Fruit fly (Drosophila melanogaster) whole organism, pupa: ENCODE results near the gene Dnaaf5.

ENCODE experiments used
- CG10348 ChIP-seq: fragments of 200-800 bp; sonication (Bioruptor generic); IDR thresholded peaks from 2 replicates; pipeline ENCODE4 v1.3.6; 2022; ENCODE audit warnings: missing biosample characterization, missing genetic modification characterization
- CG12605 ChIP-seq: fragments of 200-800 bp; sonication (Bioruptor generic); IDR thresholded peaks from 2 replicates; pipeline ENCODE4 v1.3.6; 2022; ENCODE audit warnings: missing biosample characterization, missing genetic modification characterization
- CG13204 ChIP-seq: fragments of 200-800 bp; sonication (Bioruptor generic); optimal IDR thresholded peaks from 2 replicates; lab custom pipeline; 2018; ENCODE audit warnings: missing biosample characterization, mild to moderate bottlenecking, missing genetic modification characterization, moderate library complexity
- CG14655 ChIP-seq: fragments of 200-800 bp; sonication (Bioruptor generic); optimal IDR thresholded peaks from 3 replicates; lab custom pipeline; 2017; ENCODE audit warnings: mild to moderate bottlenecking, missing biosample characterization, missing genetic modification reagents, missing genetic modification characterization
- CG15710 ChIP-seq: fragments of 200-800 bp; sonication (Bioruptor generic); optimal IDR thresholded peaks from 2 replicates; lab custom pipeline; 2018; ENCODE audit warnings: missing biosample characterization, mild to moderate bottlenecking, missing genetic modification characterization, moderate library complexity
- CG17806 ChIP-seq: fragments of 200-800 bp; sonication (Bioruptor generic); optimal IDR thresholded peaks from 2 replicates; lab custom pipeline; 2018; ENCODE audit warnings: missing biosample characterization, mild to moderate bottlenecking, missing genetic modification characterization, moderate library complexity
- CG32121 ChIP-seq: fragments of 200-800 bp; sonication (Bioruptor generic); IDR thresholded peaks from 2 replicates; pipeline ENCODE4 v1.3.6; 2022; ENCODE audit warnings: missing biosample characterization, missing genetic modification characterization
- CG34367 ChIP-seq: fragments of 200-800 bp; sonication (Bioruptor generic); optimal IDR thresholded peaks from 2 replicates; lab custom pipeline; 2018; ENCODE audit warnings: missing biosample characterization, mild to moderate bottlenecking, missing genetic modification characterization
- CG4496 ChIP-seq: fragments of 200-800 bp; sonication (Bioruptor generic); IDR thresholded peaks from 3 replicates; pipeline ENCODE4 v1.3.6; 2022; ENCODE audit warnings: missing biosample characterization, missing genetic modification characterization
- CG8159 ChIP-seq: fragments of 200-800 bp; sonication (Bioruptor generic); optimal IDR thresholded peaks from 3 replicates; lab custom pipeline; 2018; ENCODE audit warnings: missing biosample characterization, mild to moderate bottlenecking, missing genetic modification characterization, moderate library complexity
- CG8301 ChIP-seq: fragments of 200-800 bp; sonication (Bioruptor generic); optimal IDR thresholded peaks from 2 replicates; lab custom pipeline; 2018; ENCODE audit warnings: missing biosample characterization, mild to moderate bottlenecking, missing genetic modification characterization
- CG9948 ChIP-seq: fragments of 200-800 bp; sonication (Bioruptor generic); optimal IDR thresholded peaks from 2 replicates; lab custom pipeline; 2018; ENCODE audit warnings: missing biosample characterization, mild to moderate bottlenecking, missing genetic modification characterization, moderate library complexity
- D1 ChIP-seq: fragments of 200-800 bp; sonication (Bioruptor generic); optimal IDR thresholded peaks from 2 replicates; lab custom pipeline; 2018; ENCODE audit warnings: missing biosample characterization, mild to moderate bottlenecking, missing genetic modification characterization, moderate library complexity
- EcR ChIP-seq: fragments of 200-800 bp; sonication (Bioruptor generic); optimal IDR thresholded peaks from 3 replicates; lab custom pipeline; 2019; ENCODE audit warnings: missing biosample characterization, missing genetic modification characterization, mild to moderate bottlenecking, moderate library complexity, missing genetic modification reagents
- Ets98B ChIP-seq: fragments of 200-800 bp; sonication (Bioruptor generic); IDR thresholded peaks from 2 replicates; pipeline ENCODE4 v1.3.6; 2022; ENCODE audit warnings: missing biosample characterization, missing genetic modification characterization
- Pif1A ChIP-seq: fragments of 200-800 bp; sonication (Bioruptor generic); optimal IDR thresholded peaks from 3 replicates; lab custom pipeline; 2016; ENCODE audit warnings: missing biosample characterization, missing genetic modification characterization
- Pif1B ChIP-seq: fragments of 200-800 bp; sonication (Bioruptor generic); optimal IDR thresholded peaks from 3 replicates; lab custom pipeline; 2016; ENCODE audit warnings: missing biosample characterization, missing genetic modification characterization
- Snoo ChIP-seq: fragments of 200-800 bp; sonication (Bioruptor generic); optimal IDR thresholded peaks from 3 replicates; lab custom pipeline; 2017; ENCODE audit warnings: missing biosample characterization, mild to moderate bottlenecking, missing genetic modification characterization, inconsistent platforms
- fd96Ca ChIP-seq: fragments of 200-800 bp; sonication (Bioruptor generic); IDR thresholded peaks from 3 replicates; pipeline ENCODE4 v1.3.6; 2022; ENCODE audit warnings: missing biosample characterization, missing genetic modification characterization
- gl ChIP-seq: fragments of 200-800 bp; sonication (Bioruptor generic); optimal IDR thresholded peaks from 2 replicates; lab custom pipeline; 2018; ENCODE audit warnings: missing biosample characterization, mild to moderate bottlenecking, missing genetic modification characterization
- rn ChIP-seq: fragments of 200-800 bp; sonication (Bioruptor generic); IDR thresholded peaks from 2 replicates; pipeline ENCODE4 v1.3.6; 2022; ENCODE audit warnings: missing biosample characterization, missing genetic modification characterization

The Dnaaf5 gene

dm6 chr3R:14387840-14388239, 26.3 kb upstream of the Dnaaf5 start:
- TF ChIP-seq Ets98B (GFP tag; lab: Robert Waterston, UW): peak; percentile 75
- peak; percentile 61 for TF ChIP-seq D1
- peak; percentile 69 for TF ChIP-seq gl (tag; lab: Kevin White, UChicago)
- no peak for TF ChIP-seq CG10348
- TF ChIP-seq rn: peak; percentile 61; the same call in 1 of the 2 replicates
- TF ChIP-seq CG9948: peak; percentile 89
- peak; percentile 87 for TF ChIP-seq CG8301 (tag; lab: Kevin White, UChicago)
- TF ChIP-seq CG4496 (GFP tag; lab: Robert Waterston, UW): peak; percentile 89
- TF ChIP-seq CG17806 (tag; lab: Kevin White, UChicago): peak; percentile 90
- peak; percentile 87 for TF ChIP-seq fd96Ca
- peak; percentile 69 for TF ChIP-seq Pif1B (GFP tag; lab: Kevin White, UChicago)
- peak; percentile 55 for TF ChIP-seq CG13204 (GFP tag; lab: Kevin White, UChicago)
- TF ChIP-seq Snoo (tag; lab: Kevin White, UChicago): peak; percentile 47
- TF ChIP-seq CG8159 (tag; lab: Kevin White, UChicago): peak; percentile 89
- peak; percentile 54 for TF ChIP-seq CG32121 (GFP tag; lab: Robert Waterston, UW)
- TF ChIP-seq CG34367 (tag; lab: Kevin White, UChicago): peak; percentile 85
- peak; percentile 82 for TF ChIP-seq CG12605 (GFP tag; lab: Robert Waterston, UW)
- peak; percentile 93 for TF ChIP-seq CG14655 (GFP tag; lab: Kevin White, UChicago)
- TF ChIP-seq CG15710 (tag; lab: Kevin White, UChicago): peak; percentile 84
- TF ChIP-seq EcR (GFP tag; lab: Kevin White, UChicago): no peak
- peak; percentile 76 for TF ChIP-seq Pif1A (GFP tag; lab: Kevin White, UChicago)

- TF ChIP-seq CG12605 (GFP tag; lab: Robert Waterston, UW) (no peak), CG4496 (GFP tag; lab: Robert Waterston, UW) (no peak), Pif1A (GFP tag; lab: Kevin White, UChicago) (peak; percentile 48), CG8301 (tag; lab: Kevin White, UChicago) (peak; percentile 21), CG15710 (tag; lab: Kevin White, UChicago) (peak; percentile 50), Snoo (tag; lab: Kevin White, UChicago) (peak; percentile 29), CG8159 (tag; lab: Kevin White, UChicago) (peak; percentile 65), CG17806 (tag; lab: Kevin White, UChicago) (peak; percentile 44), D1 (no peak), CG34367 (tag; lab: Kevin White, UChicago) (peak; percentile 13), gl (tag; lab: Kevin White, UChicago) (no peak), EcR (GFP tag; lab: Kevin White, UChicago) (no peak), Ets98B (GFP tag; lab: Robert Waterston, UW) (no peak), fd96Ca (no peak), CG10348 (no peak), CG13204 (GFP tag; lab: Kevin White, UChicago) (no peak), Pif1B (GFP tag; lab: Kevin White, UChicago) (peak; percentile 23), CG14655 (GFP tag; lab: Kevin White, UChicago) (peak; percentile 67), CG9948 (peak; percentile 49), rn (no peak), CG32121 (GFP tag; lab: Robert Waterston, UW) (no peak)
- TF ChIP-seq, all 21 proteins: peak for 10
These were observed 24.7 kb upstream of the Dnaaf5 start for dm6 chr3R:14386088-14386822.

dm6 chr3R:14384502-14384901, 22.9 kb upstream of the Dnaaf5 start:
- TF ChIP-seq CG12605 (GFP tag; lab: Robert Waterston, UW) (no peak), CG14655 (GFP tag; lab: Kevin White, UChicago) (peak; percentile 51), rn (no peak), Ets98B (GFP tag; lab: Robert Waterston, UW) (no peak), CG8301 (tag; lab: Kevin White, UChicago) (peak; percentile 6), Pif1B (GFP tag; lab: Kevin White, UChicago) (no peak), CG10348 (no peak), Pif1A (GFP tag; lab: Kevin White, UChicago) (no peak), CG13204 (GFP tag; lab: Kevin White, UChicago) (no peak), gl (tag; lab: Kevin White, UChicago) (no peak), EcR (GFP tag; lab: Kevin White, UChicago) (no peak), CG9948 (peak; percentile 30), CG34367 (tag; lab: Kevin White, UChicago) (no peak), Snoo (tag; lab: Kevin White, UChicago) (no peak), CG32121 (GFP tag; lab: Robert Waterston, UW) (no peak), CG8159 (tag; lab: Kevin White, UChicago) (no peak), D1 (no peak), CG15710 (tag; lab: Kevin White, UChicago) (peak; percentile 8), CG17806 (tag; lab: Kevin White, UChicago) (peak; percentile 32)

- peak; percentile 67 for TF ChIP-seq Ets98B (GFP tag; lab: Robert Waterston, UW)
- TF ChIP-seq CG10348: no peak
- peak; percentile 90 for TF ChIP-seq CG8301 (tag; lab: Kevin White, UChicago)
- peak; percentile 41 for TF ChIP-seq Pif1A (GFP tag; lab: Kevin White, UChicago)
- TF ChIP-seq CG32121 (GFP tag; lab: Robert Waterston, UW): peak; percentile 79
- TF ChIP-seq Pif1B (GFP tag; lab: Kevin White, UChicago): peak; percentile 58
- TF ChIP-seq CG17806 (tag; lab: Kevin White, UChicago): peak; percentile 92
- peak; percentile 91 for TF ChIP-seq D1
- no peak for TF ChIP-seq fd96Ca
- TF ChIP-seq CG13204 (GFP tag; lab: Kevin White, UChicago): peak; percentile 46
- peak; percentile 95 for TF ChIP-seq CG9948
- TF ChIP-seq gl (tag; lab: Kevin White, UChicago): peak; percentile 68
- peak; percentile 53 for TF ChIP-seq EcR (GFP tag; lab: Kevin White, UChicago)
- peak; percentile 78 for TF ChIP-seq CG4496 (GFP tag; lab: Robert Waterston, UW)
- peak; percentile 50; the same call in 1 of the 2 replicates for TF ChIP-seq rn
- peak; percentile 92 for TF ChIP-seq CG15710 (tag; lab: Kevin White, UChicago)
- TF ChIP-seq Snoo (tag; lab: Kevin White, UChicago): peak; percentile 83
- peak; percentile 97 for TF ChIP-seq CG8159 (tag; lab: Kevin White, UChicago)
- peak; percentile 92 for TF ChIP-seq CG14655 (GFP tag; lab: Kevin White, UChicago)
- peak; percentile 87 for TF ChIP-seq CG34367 (tag; lab: Kevin White, UChicago)
- TF ChIP-seq CG12605 (GFP tag; lab: Robert Waterston, UW): peak; percentile 49; the same call in 1 of the 2 replicates
- TF ChIP-seq, all 21 proteins: peak for 19
These were observed 20.9 kb upstream of the Dnaaf5 start for dm6 chr3R:14382312-14383046.
